Fruit fly (Drosophila melanogaster) whole organism, prepupa: ENCODE results near the gene Jhbp16.

Experiments used
- CG34406 ChIP-seq: fragments of 200-800 bp; sonication (Bioruptor generic); optimal IDR thresholded peaks from 3 replicates; lab custom pipeline; 2016; ENCODE audit warnings: missing biosample characterization, missing genetic modification characterization
- CG6792 ChIP-seq: fragments of 200-800 bp; sonication (Bioruptor generic); optimal IDR thresholded peaks from 3 replicates; lab custom pipeline; 2016; ENCODE audit warnings: missing biosample characterization, missing genetic modification characterization

DNA sequence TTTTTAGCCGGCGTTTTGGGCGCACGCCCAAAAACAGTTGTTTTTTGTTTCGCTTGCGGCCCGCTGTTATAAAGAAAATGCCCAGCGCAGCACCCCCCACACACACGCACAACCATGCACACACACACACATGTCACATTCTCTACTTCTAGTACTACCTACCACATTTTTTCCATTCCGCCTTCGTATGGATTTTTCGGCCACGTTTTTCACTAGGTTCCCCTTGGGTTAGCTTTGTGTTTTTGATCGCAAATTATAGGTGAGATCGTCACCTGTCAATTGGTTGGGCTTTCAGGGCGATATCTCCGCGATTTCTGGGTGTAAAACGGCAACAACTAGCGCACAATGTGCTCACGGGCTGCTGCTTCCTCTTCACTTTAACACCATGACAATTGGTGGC, 4.1 kb upstream of the Jhbp16 start:
- no peak for TF ChIP-seq CG34406
- TF ChIP-seq CG6792 (GFP tag; lab: Kevin White, UChicago): no peak
